Worm (Caenorhabditis elegans) whole organism, early embryonic: ENCODE results near the gene lact-2.

ENCODE experiments used
- ama-1 ChIP-seq: fragments of 150-350 bp; optimal IDR thresholded peaks from 2 replicates; lab custom pipeline; 2014
- ceh-36 ChIP-seq: sonication (generic microtip); optimal IDR thresholded peaks from 2 replicates; lab custom pipeline; 2016; ENCODE audit warnings: missing genetic modification characterization, inconsistent platforms, missing compliant biosample characterization
- hmg-4 ChIP-seq: fragments of 200-800 bp; sonication (Bioruptor generic); optimal IDR thresholded peaks from 2 replicates; lab custom pipeline; 2018; ENCODE audit warnings: mild to moderate bottlenecking, missing genetic modification characterization, missing compliant biosample characterization
- tbx-11 ChIP-seq: fragments of 200-800 bp; sonication (Bioruptor generic); IDR thresholded peaks from 2 replicates; pipeline ENCODE4 v1.3.6; 2022; ENCODE audit warnings: missing genetic modification characterization, missing compliant biosample characterization
- tbx-37 ChIP-seq: fragments of 200-800 bp; sonication (Bioruptor generic); conservative IDR thresholded peaks from 2 replicates; pipeline ENCODE4 v1.3.6; 2022; ENCODE audit warnings: missing genetic modification reagents, missing genetic modification characterization, missing compliant biosample characterization
- tra-4 ChIP-seq: sonication (generic microtip); optimal IDR thresholded peaks from 2 replicates; lab custom pipeline; 2017; ENCODE audit warnings: missing genetic modification characterization, missing compliant biosample characterization

ce11 chrII:10084482-10084881 is 10.2 kb upstream of the lact-2 start:
- TF ChIP-seq tra-4 (tag; lab: Kevin White, UChicago) = no peak
- no peak for TF ChIP-seq ama-1 (lab: Kevin White, UChicago)
- no peak for TF ChIP-seq hmg-4 (GFP tag; lab: Kevin White, UChicago)
- TF ChIP-seq ceh-36 (tag; lab: Kevin White, UChicago) = no peak
- TF ChIP-seq tbx-11 (GFP tag; lab: Robert Waterston, UW) = no peak
- TF ChIP-seq tbx-37 (GFP tag; lab: Robert Waterston, UW) = no peak
